Worm (Caenorhabditis elegans) whole organism, midembryonic: ENCODE measurements around the gene F34D10.3.

Source experiments
- cog-1 ChIP-seq: sonication (generic microtip); optimal IDR thresholded peaks from 2 replicates; lab custom pipeline; 2016; ENCODE audit warnings: missing genetic modification characterization, missing compliant biosample characterization
- klf-2 ChIP-seq: fragments of 200-800 bp; sonication (Bioruptor generic); conservative IDR thresholded peaks from 2 replicates; pipeline ENCODE4 v1.3.6; 2022; ENCODE audit warnings: missing genetic modification reagents, missing genetic modification characterization, missing compliant biosample characterization
- ref-1 ChIP-seq: fragments of 200-800 bp; sonication (Bioruptor generic); conservative IDR thresholded peaks from 2 replicates; pipeline ENCODE4 v1.3.6; 2022; ENCODE audit warnings: missing genetic modification reagents, missing genetic modification characterization, missing compliant biosample characterization
- ztf-23 ChIP-seq: fragments of 200-800 bp; sonication (Bioruptor generic); IDR thresholded peaks from 2 replicates; pipeline ENCODE4 v1.3.6; 2022; ENCODE audit warnings: missing genetic modification reagents, missing genetic modification characterization, missing compliant biosample characterization
- ztf-29 ChIP-seq: fragments of 200-800 bp; sonication (Bioruptor generic); IDR thresholded peaks from 2 replicates; pipeline ENCODE4 v1.3.6; 2022; ENCODE audit warnings: missing genetic modification reagents, missing genetic modification characterization, missing compliant biosample characterization

- TF ChIP-seq ref-1 (GFP tag; lab: Robert Waterston, UW) (no peak), klf-2 (no peak), ztf-23 (GFP tag; lab: Robert Waterston, UW) (no peak), cog-1 (tag; lab: Kevin White, UChicago) (no peak), ztf-29 (GFP tag; lab: Robert Waterston, UW) (no peak)
Observed at ce11 chrIII:3698366-3698765, 35.7 kb upstream of the F34D10.3 start.
